Worm (Caenorhabditis elegans): ENCODE results near the gene F09E5.7.

The F09E5.7 gene

DNA sequence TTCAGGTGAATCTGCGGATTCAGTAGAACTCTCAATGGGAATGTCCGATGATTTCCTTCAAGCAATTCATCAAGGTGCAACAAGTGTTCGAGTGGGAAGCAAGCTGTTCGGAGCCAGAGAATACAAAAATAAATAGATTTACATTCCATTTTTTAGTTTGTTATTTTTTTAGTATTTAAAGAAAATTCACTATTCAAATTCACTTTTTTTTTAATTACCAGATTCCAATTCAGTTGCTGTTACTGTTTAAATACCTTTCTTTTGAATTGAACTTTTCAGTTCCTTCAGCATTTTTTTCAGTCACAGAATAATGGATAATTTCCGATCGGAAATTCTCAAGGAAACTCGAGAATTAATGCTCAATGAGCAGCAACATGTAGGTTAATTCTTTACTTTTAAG lies at the start of gene F09E5.7:
Gene F09E5.7 (plus strand): TSS at position 301 of the 400 bp plus-strand sequence.
- TF ChIP-seq skn-1 (tag; optimal IDR thresholded peaks at IDR 0.05), result no peak
- TF ChIP-seq xbp-1 (tag; optimal IDR thresholded peaks at IDR 0.05), result no peak

- TF ChIP-seq lin-15B (tag; optimal IDR thresholded peaks at IDR 0.05) (no peak), lin-13 (GFP tag; optimal IDR thresholded peaks at IDR 0.05) (no peak), unc-86 (tag; optimal IDR thresholded peaks at IDR 0.05) (peak; percentile 70), lin-14 (GFP tag; optimal IDR thresholded peaks at IDR 0.05) (peak; percentile 47), efl-1 (optimal IDR thresholded peaks at IDR 0.05) (no peak), efl-1 (GFP tag; optimal IDR thresholded peaks at IDR 0.05 in 1 of 2) (peak in 1 of 2 experiments; percentile 55), fkh-4 (tag; optimal IDR thresholded peaks at IDR 0.05; ENCODE audit: borderline replicate concordance) (no peak)
Observed at ce11 chrII:5305121-5305520, 46.8 kb upstream of the F09E5.7 start.

DNA sequence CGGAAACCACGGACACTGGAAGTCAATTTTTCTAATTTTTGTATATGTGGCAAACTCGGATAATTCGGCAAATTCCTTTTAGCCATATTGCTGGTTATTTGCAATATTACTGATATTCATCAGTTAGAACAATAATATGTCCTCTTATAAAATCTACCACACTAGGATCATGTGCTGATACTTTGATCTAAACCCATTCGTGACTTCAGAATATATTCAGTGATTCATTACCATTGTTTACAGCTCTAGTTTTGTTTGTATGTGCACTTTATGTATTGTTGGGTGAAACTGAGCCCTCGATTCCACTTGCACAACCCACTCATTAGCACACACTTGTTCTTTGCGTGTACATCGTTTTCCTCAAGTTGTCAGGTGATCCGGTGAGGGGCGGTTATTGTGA lies 45.7 kb upstream of the F09E5.7 start:
- TF ChIP-seq fos-1 (tag; optimal IDR thresholded peaks at IDR 0.05) (no peak), pax-3 (tag; optimal IDR thresholded peaks at IDR 0.05) (peak; percentile 13), unc-62 (GFP tag; optimal IDR thresholded peaks at IDR 0.05) (no peak)

ce11 chrII:5307203-5307602 lies 44.7 kb upstream of the F09E5.7 start:
- TF ChIP-seq unc-130 (tag; optimal IDR thresholded peaks at IDR 0.05) (no peak), unc-86 (tag; optimal IDR thresholded peaks at IDR 0.05) (no peak), elt-2 (tag; optimal IDR thresholded peaks at IDR 0.05) (peak; percentile 82)

DNA sequence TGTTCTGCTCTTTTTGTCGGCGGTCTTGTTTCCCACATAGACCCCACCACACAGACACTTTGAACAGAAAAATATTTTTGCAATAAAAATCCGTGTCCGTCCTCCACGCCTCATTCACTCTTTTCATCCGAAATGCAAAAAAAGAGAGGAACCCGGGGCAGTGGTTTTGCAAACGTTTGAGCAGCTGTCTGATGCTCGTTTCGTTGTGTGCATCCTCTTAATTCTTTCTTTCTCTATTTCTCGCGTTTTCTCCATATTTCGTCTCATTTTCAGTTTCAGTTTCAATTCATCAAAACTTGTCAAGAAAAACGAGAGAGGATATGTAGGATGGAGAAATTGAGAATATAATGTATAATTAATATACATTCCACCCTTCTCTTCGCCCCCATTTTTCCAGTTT lies 42.9 kb upstream of the F09E5.7 start:
- TF ChIP-seq efl-1 (optimal IDR thresholded peaks at IDR 0.05), result no peak
- peak in 1 of 2 experiments; percentile 8 for TF ChIP-seq efl-1 (GFP tag; optimal IDR thresholded peaks at IDR 0.05 in 1 of 2)
- TF ChIP-seq zag-1 (tag; optimal IDR thresholded peaks at IDR 0.05), result no peak
- no peak for TF ChIP-seq aha-1 (tag; optimal IDR thresholded peaks at IDR 0.05)
- no peak for TF ChIP-seq efl-3 (GFP tag; optimal IDR thresholded peaks at IDR 0.05)
- no peak for TF ChIP-seq nhr-84 (tag; optimal IDR thresholded peaks at IDR 0.05)
- peak; percentile 17 for TF ChIP-seq nhr-71 (tag; optimal IDR thresholded peaks at IDR 0.05)
- TF ChIP-seq lin-14 (GFP tag; optimal IDR thresholded peaks at IDR 0.05), result peak; percentile 60
- TF ChIP-seq rnt-1 (tag; optimal IDR thresholded peaks at IDR 0.05), result no peak
- TF ChIP-seq skn-1 (tag; optimal IDR thresholded peaks at IDR 0.05), result no peak

- TF ChIP-seq mab-9 (GFP tag; IDR thresholded peaks at IDR 0.05) (no peak), C04F5.9 (tag; optimal IDR thresholded peaks at IDR 0.05) (no peak), lin-15B (tag; optimal IDR thresholded peaks at IDR 0.05) (no peak), nhr-84 (tag; optimal IDR thresholded peaks at IDR 0.05) (no peak)
Observed at ce11 chrII:5309720-5310119, 42.2 kb upstream of the F09E5.7 start.

- TF ChIP-seq lin-39 (tag; optimal IDR thresholded peaks at IDR 0.05) (no peak), egl-13 (tag; optimal IDR thresholded peaks at IDR 0.05) (peak; percentile 3), dsc-1 (tag; optimal IDR thresholded peaks at IDR 0.05) (peak; percentile 71), efl-3 (GFP tag; optimal IDR thresholded peaks at IDR 0.05) (no peak)
Observed at ce11 chrII:5310795-5311194, 41.1 kb upstream of the F09E5.7 start.

ce11 chrII:5311746-5312145 lies 40.2 kb upstream of the F09E5.7 start, which contains the start of gene gcy-12:
Gene gcy-12 (plus strand): TSS chrII:5312046.
- no peak for TF ChIP-seq unc-98 (GFP tag; IDR thresholded peaks at IDR 0.05)
- no peak for TF ChIP-seq nhr-237 (tag; optimal IDR thresholded peaks at IDR 0.05)
